Worm (Caenorhabditis elegans): ENCODE measurements around the gene F53E4.2.

DNA sequence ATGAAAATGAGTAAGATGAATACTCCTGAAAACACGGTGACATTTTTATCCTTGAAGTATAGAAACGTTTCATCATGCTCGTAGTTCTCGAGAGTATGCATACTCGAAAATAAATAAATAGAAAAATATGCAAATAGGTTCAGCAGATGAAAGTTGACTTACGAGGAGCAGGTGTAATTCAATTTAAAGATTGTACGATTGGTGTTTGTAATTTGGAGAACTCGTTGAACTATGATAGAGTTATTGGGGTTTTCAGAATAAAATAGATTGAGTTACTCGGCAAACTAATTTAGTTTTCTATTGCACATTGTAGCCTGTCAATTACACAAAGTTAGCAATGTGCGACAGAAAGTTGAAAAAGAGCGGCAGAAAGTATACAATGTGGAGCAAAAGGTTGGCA lies 15.4 kb upstream of the F53E4.2 start, which contains the start of gene srz-44:
- TF ChIP-seq flh-1 (GFP tag; optimal IDR thresholded peaks at IDR 0.05) (no peak), ztf-11 (tag; optimal IDR thresholded peaks at IDR 0.05) (no peak), hlh-1 (tag; optimal IDR thresholded peaks at IDR 0.05) (no peak), elt-3 (tag; optimal IDR thresholded peaks at IDR 0.05) (no peak), lsy-2 (tag; optimal IDR thresholded peaks at IDR 0.05) (no peak), nhr-237 (tag; optimal IDR thresholded peaks at IDR 0.05) (no peak), zip-8 (tag; optimal IDR thresholded peaks at IDR 0.05) (no peak), nhr-28 (tag; optimal IDR thresholded peaks at IDR 0.05) (no peak), sptf-1 (tag; optimal IDR thresholded peaks at IDR 0.05) (no peak), pha-4 (tag; optimal IDR thresholded peaks at IDR 0.05) (no peak), ceh-83 (GFP tag; optimal IDR thresholded peaks at IDR 0.05) (no peak)
